Fruit fly (Drosophila melanogaster) whole organism, embryonic: ENCODE results near the gene CG31548.
A peak's percentile ranks its signal among the peaks of the same experiment; 100 is the strongest.

Experiments used
- Atf6 ChIP-seq: fragments of 200-800 bp; sonication (Bioruptor generic); IDR thresholded peaks from 2 replicates; pipeline ENCODE4 v1.3.6; 2022; ENCODE audit warnings: missing biosample characterization, missing genetic modification characterization
- CG10274 ChIP-seq: fragments of 200-800 bp; sonication (Bioruptor generic); optimal IDR thresholded peaks from 3 replicates; lab custom pipeline; 2017; ENCODE audit warnings: missing biosample characterization, mild to moderate bottlenecking, missing genetic modification characterization
- CG10959 ChIP-seq: fragments of 200-800 bp; sonication (Bioruptor generic); IDR thresholded peaks from 2 replicates; pipeline ENCODE4 v1.3.6; 2022; ENCODE audit warnings: missing biosample characterization, missing genetic modification characterization
- CG12071 ChIP-seq: fragments of 200-800 bp; sonication (Bioruptor generic); optimal IDR thresholded peaks from 3 replicates; lab custom pipeline; 2018; ENCODE audit warnings: missing biosample characterization, mild to moderate bottlenecking, missing genetic modification characterization
- CG12236 ChIP-seq: fragments of 200-800 bp; sonication (Bioruptor generic); optimal IDR thresholded peaks from 2 replicates; lab custom pipeline; 2016; ENCODE audit warnings: missing biosample characterization, missing genetic modification characterization
- CG14014 ChIP-seq: fragments of 200-800 bp; sonication (Bioruptor generic); IDR thresholded peaks from 2 replicates; pipeline ENCODE4 v1.3.6; 2022; ENCODE audit warnings: missing biosample characterization, missing genetic modification characterization
- CG1602 ChIP-seq: fragments of 200-800 bp; sonication (Bioruptor generic); optimal IDR thresholded peaks from 3 replicates; lab custom pipeline; 2016; ENCODE audit warnings: missing biosample characterization, missing genetic modification characterization
- CG16813 ChIP-seq: fragments of 200-800 bp; sonication (Bioruptor generic); IDR thresholded peaks from 3 replicates; pipeline ENCODE4 v1.3.6; 2022; ENCODE audit warnings: missing biosample characterization, missing genetic modification characterization; ENCODE audit not compliant: partially characterized antibody
- CG17912 ChIP-seq: fragments of 200-800 bp; sonication (Bioruptor generic); optimal IDR thresholded peaks from 2 replicates; lab custom pipeline; 2018; ENCODE audit warnings: missing biosample characterization, mild to moderate bottlenecking, missing genetic modification characterization
- CG18011 ChIP-seq: fragments of 200-800 bp; sonication (Bioruptor generic); optimal IDR thresholded peaks from 2 replicates; lab custom pipeline; 2017; ENCODE audit warnings: missing biosample characterization, missing genetic modification characterization, mild to moderate bottlenecking, moderate library complexity, missing genotype
- CG2875 ChIP-seq: fragments of 200-800 bp; sonication (Bioruptor generic); optimal IDR thresholded peaks from 2 replicates; lab custom pipeline; 2017; ENCODE audit warnings: missing biosample characterization, mild to moderate bottlenecking, missing genetic modification characterization, missing genetic modification reagents
- CG2889 ChIP-seq: fragments of 200-800 bp; sonication (Bioruptor generic); IDR thresholded peaks from 3 replicates; pipeline ENCODE4 v1.3.6; 2022; ENCODE audit warnings: missing biosample characterization, missing genetic modification characterization
- CG30403 ChIP-seq: fragments of 200-800 bp; sonication (Bioruptor generic); optimal IDR thresholded peaks from 3 replicates; lab custom pipeline; 2016; ENCODE audit warnings: missing biosample characterization, missing genetic modification characterization
- CG31224 ChIP-seq: fragments of 200-800 bp; sonication (Bioruptor generic); IDR thresholded peaks from 2 replicates; pipeline ENCODE4 v1.3.6; 2022; ENCODE audit warnings: missing biosample characterization, missing genetic modification characterization
- CG32772 ChIP-seq: fragments of 200-800 bp; sonication (Bioruptor generic); IDR thresholded peaks from 2 replicates; pipeline ENCODE4 v1.3.6; 2022; ENCODE audit warnings: missing biosample characterization, missing genetic modification characterization
- CG3847 ChIP-seq: fragments of 200-800 bp; sonication (Bioruptor generic); IDR thresholded peaks from 2 replicates; pipeline ENCODE4 v1.3.6; 2022; ENCODE audit warnings: missing biosample characterization, missing genetic modification characterization
- CG4617 ChIP-seq: fragments of 200-800 bp; sonication (Bioruptor generic); optimal IDR thresholded peaks from 3 replicates; lab custom pipeline; 2016; ENCODE audit warnings: missing biosample characterization, missing genetic modification characterization, borderline replicate concordance
- CG6272 ChIP-seq: fragments of 200-800 bp; sonication (Bioruptor generic); IDR thresholded peaks from 2 replicates; pipeline ENCODE4 v1.3.6; 2022; ENCODE audit warnings: missing biosample characterization, missing genetic modification characterization
- CG7357 ChIP-seq: fragments of 200-800 bp; sonication (Bioruptor generic); IDR thresholded peaks from 3 replicates; pipeline ENCODE4 v1.3.6; 2022; ENCODE audit warnings: missing biosample characterization, missing genetic modification characterization
- CG8281 ChIP-seq: fragments of 200-800 bp; sonication (Bioruptor generic); optimal IDR thresholded peaks from 2 replicates; lab custom pipeline; 2018; ENCODE audit warnings: missing biosample characterization, mild to moderate bottlenecking, missing genetic modification characterization, moderate library complexity
- CG9437 ChIP-seq: fragments of 200-800 bp; sonication (Bioruptor generic); optimal IDR thresholded peaks from 2 replicates; lab custom pipeline; 2018; ENCODE audit warnings: missing biosample characterization, mild to moderate bottlenecking, missing genetic modification characterization
- CHES-1-like ChIP-seq: fragments of 200-800 bp; sonication (Bioruptor generic); optimal IDR thresholded peaks from 2 replicates; lab custom pipeline; 2016; ENCODE audit warnings: missing biosample characterization, missing genetic modification characterization
- Camta ChIP-seq: fragments of 200-800 bp; sonication (Bioruptor generic); optimal IDR thresholded peaks from 2 replicates; lab custom pipeline; 2016; ENCODE audit warnings: missing biosample characterization, missing genetic modification characterization
- Ets97D ChIP-seq: fragments of 200-800 bp; sonication (Bioruptor generic); optimal IDR thresholded peaks from 3 replicates; lab custom pipeline; 2016; ENCODE audit warnings: missing biosample characterization, missing genetic modification characterization
- GATAe ChIP-seq: fragments of 200-800 bp; sonication (Bioruptor generic); conservative IDR thresholded peaks from 2 replicates; pipeline ENCODE4 v1.3.6; 2022; ENCODE audit warnings: missing biosample characterization, missing genetic modification characterization
- H2.0 ChIP-seq: fragments of 200-800 bp; sonication (Bioruptor generic); IDR thresholded peaks from 2 replicates; pipeline ENCODE4 v1.3.6; 2022; ENCODE audit warnings: missing biosample characterization, missing genetic modification characterization
- Max ChIP-seq: fragments of 200-800 bp; sonication (Bioruptor generic); optimal IDR thresholded peaks from 2 replicates; lab custom pipeline; 2016; ENCODE audit warnings: missing biosample characterization, mild to moderate bottlenecking, missing genetic modification characterization
- Meics ChIP-seq: fragments of 200-800 bp; sonication (Bioruptor generic); optimal IDR thresholded peaks from 2 replicates; lab custom pipeline; 2017; ENCODE audit warnings: missing biosample characterization, mild to moderate bottlenecking, missing genetic modification characterization
- Mes4 ChIP-seq: fragments of 200-800 bp; sonication (Bioruptor generic); optimal IDR thresholded peaks from 2 replicates; lab custom pipeline; 2016; ENCODE audit warnings: missing biosample characterization, missing genetic modification characterization
- NFAT ChIP-seq: fragments of 200-800 bp; sonication (Bioruptor generic); IDR thresholded peaks from 2 replicates; pipeline ENCODE4 v1.3.6; 2022; ENCODE audit warnings: missing biosample characterization, missing genetic modification characterization
- Side ChIP-seq: fragments of 200-800 bp; sonication (Bioruptor generic); optimal IDR thresholded peaks from 2 replicates; lab custom pipeline; 2016; ENCODE audit warnings: missing biosample characterization, missing genetic modification characterization
- Xbp1 ChIP-seq: fragments of 200-800 bp; sonication (Bioruptor generic); optimal IDR thresholded peaks from 3 replicates; lab custom pipeline; 2016; ENCODE audit warnings: missing biosample characterization, mild to moderate bottlenecking, missing genetic modification characterization
- cad ChIP-seq: fragments of >200 bp; optimal IDR thresholded peaks from 2 replicates; lab custom pipeline; 2017; ENCODE audit warnings: missing biosample characterization, missing genetic modification characterization
- eyg ChIP-seq: fragments of 200-800 bp; sonication (Bioruptor generic); optimal IDR thresholded peaks from 3 replicates; lab custom pipeline; 2016; ENCODE audit warnings: missing biosample characterization, missing genetic modification characterization
- gfzf ChIP-seq: fragments of 200-800 bp; sonication (Bioruptor generic); optimal IDR thresholded peaks from 2 replicates; lab custom pipeline; 2016; ENCODE audit warnings: missing biosample characterization, mild to moderate bottlenecking, missing genetic modification characterization, moderate library complexity
- hth ChIP-seq: fragments of >200 bp; optimal IDR thresholded peaks from 2 replicates; lab custom pipeline; 2017; ENCODE audit warnings: inconsistent platforms
- mam ChIP-seq: fragments of 200-800 bp; sonication (Bioruptor generic); optimal IDR thresholded peaks from 3 replicates; lab custom pipeline; 2016; ENCODE audit warnings: missing biosample characterization, missing genetic modification characterization
- org-1 ChIP-seq: fragments of 200-800 bp; sonication (Bioruptor generic); optimal IDR thresholded peaks from 2 replicates; lab custom pipeline; 2017; ENCODE audit warnings: missing biosample characterization, missing genetic modification characterization
- otp ChIP-seq: fragments of 200-800 bp; sonication (Bioruptor generic); IDR thresholded peaks from 3 replicates; pipeline ENCODE4, ENCODE4 v1.3.6; 2022; ENCODE audit warnings: missing biosample characterization, missing genetic modification characterization
- pfk ChIP-seq: fragments of 200-800 bp; sonication (Bioruptor generic); optimal IDR thresholded peaks from 2 replicates; lab custom pipeline; 2018; ENCODE audit warnings: missing biosample characterization, mild to moderate bottlenecking, missing genetic modification characterization, moderate library complexity
- pum ChIP-seq: fragments of 200-800 bp; sonication (Bioruptor generic); optimal IDR thresholded peaks from 2 replicates; lab custom pipeline; 2016; ENCODE audit warnings: missing biosample characterization, missing genetic modification characterization
- ro ChIP-seq: fragments of 200-800 bp; sonication (Bioruptor generic); IDR thresholded peaks from 2 replicates; pipeline ENCODE4 v1.3.6; 2022; ENCODE audit warnings: missing biosample characterization, missing genetic modification characterization
- salm ChIP-seq: fragments of 200-800 bp; sonication (Bioruptor generic); optimal IDR thresholded peaks from 2 replicates; lab custom pipeline; 2018; ENCODE audit warnings: missing biosample characterization, mild to moderate bottlenecking, missing genetic modification characterization
- sens-2 ChIP-seq: fragments of 200-800 bp; sonication (Bioruptor generic); IDR thresholded peaks from 2 replicates; pipeline ENCODE4 v1.3.6; 2022; ENCODE audit warnings: missing biosample characterization, missing genetic modification characterization
- seq ChIP-seq: fragments of 200-800 bp; sonication (Bioruptor generic); IDR thresholded peaks from 2 replicates; pipeline ENCODE4 v1.3.6; 2022; ENCODE audit warnings: missing biosample characterization, missing genetic modification characterization
- sob ChIP-seq: fragments of 200-800 bp; sonication (Bioruptor generic); IDR thresholded peaks from 2 replicates; pipeline ENCODE4 v1.3.6; 2022; ENCODE audit warnings: missing biosample characterization, missing genetic modification characterization
- sug ChIP-seq: fragments of 200-800 bp; optimal IDR thresholded peaks from 2 replicates; lab custom pipeline; 2019; ENCODE audit warnings: missing biosample characterization, mild to moderate bottlenecking, missing genetic modification characterization, moderate library complexity
- twi ChIP-seq: fragments of 200-800 bp; optimal IDR thresholded peaks from 2 replicates; lab custom pipeline; 2019; ENCODE audit warnings: missing biosample characterization, mild to moderate bottlenecking, missing genetic modification characterization, moderate library complexity
- tx ChIP-seq: fragments of 200-800 bp; sonication (Bioruptor generic); optimal IDR thresholded peaks from 2 replicates; lab custom pipeline; 2016; ENCODE audit warnings: missing biosample characterization, missing genetic modification characterization
- zen ChIP-seq: fragments of 200-800 bp; sonication (Bioruptor generic); optimal IDR thresholded peaks from 3 replicates; lab custom pipeline; 2018; ENCODE audit warnings: missing biosample characterization, mild to moderate bottlenecking, missing genetic modification characterization, moderate library complexity

Gene CG31548

dm6 chr3R:5682921-5683748 lies 46.5 kb upstream of the CG31548 start (continued):
- TF ChIP-seq twi (tag; lab: Kevin White, UChicago) = peak; percentile 14
- TF ChIP-seq tx (GFP tag; lab: Kevin White, UChicago) = no peak
- TF ChIP-seq CHES-1-like = no peak
- TF ChIP-seq eyg = no peak
- peak; percentile 23 for TF ChIP-seq Max (GFP tag; lab: Kevin White, UChicago)
- peak; percentile 2 for TF ChIP-seq CG12236 (GFP tag; lab: Kevin White, UChicago)
- no peak for TF ChIP-seq CG12071 (GFP tag; lab: Kevin White, UChicago)
- no peak for TF ChIP-seq zen (tag; lab: Kevin White, UChicago)
- TF ChIP-seq CG16813 (GFP tag; lab: Robert Waterston, UW) = no peak
- TF ChIP-seq CG1602 (GFP tag; lab: Kevin White, UChicago) = peak; percentile 28
- TF ChIP-seq Meics (GFP tag; lab: Kevin White, UChicago) = peak; percentile 20
- peak; percentile 34 for TF ChIP-seq CG9437 (GFP tag; lab: Kevin White, UChicago)
- peak; percentile 71 for TF ChIP-seq salm (tag; lab: Kevin White, UChicago)
- TF ChIP-seq CG10959 (GFP tag; lab: Robert Waterston, UW) = no peak
- TF ChIP-seq NFAT (GFP tag; lab: Robert Waterston, UW) = no peak
- no peak for TF ChIP-seq cad
- no peak for TF ChIP-seq CG17912 (GFP tag; lab: Kevin White, UChicago)
- peak; percentile 64 for TF ChIP-seq CG30403 (GFP tag; lab: Kevin White, UChicago)
- TF ChIP-seq Mes4 = peak; percentile 56
- TF ChIP-seq CG6272 = no peak
- peak; percentile 36; the same call in 1 of the 2 replicates for TF ChIP-seq CG32772 (GFP tag; lab: Robert Waterston, UW)
- TF ChIP-seq mam (GFP tag; lab: Kevin White, UChicago) = peak; percentile 11
- TF ChIP-seq CG8281 (tag; lab: Kevin White, UChicago) = no peak
- no peak for TF ChIP-seq pfk
- peak; percentile 70 for TF ChIP-seq Xbp1 (GFP tag; lab: Kevin White, UChicago)
- TF ChIP-seq GATAe = no peak
- TF ChIP-seq Camta (GFP tag; lab: Kevin White, UChicago) = no peak
- TF ChIP-seq CG4617 (GFP tag; lab: Kevin White, UChicago) = peak; percentile 12
- TF ChIP-seq CG10274 (GFP tag; lab: Kevin White, UChicago) = no peak
- no peak for TF ChIP-seq CG14014 (GFP tag; lab: Robert Waterston, UW)
- TF ChIP-seq sob (GFP tag; lab: Robert Waterston, UW) = no peak
- no peak for TF ChIP-seq Side (GFP tag; lab: Kevin White, UChicago)
- no peak for TF ChIP-seq Ets97D
- no peak for TF ChIP-seq hth
- no peak for TF ChIP-seq Atf6 (GFP tag; lab: Robert Waterston, UW)
- peak; percentile 61 for TF ChIP-seq pum (GFP tag; lab: Kevin White, UChicago)
- TF ChIP-seq otp (GFP tag; lab: Robert Waterston, UW) = 0 out of 3 replicates have a peak, but pooled peaks have one; percentile 16
- TF ChIP-seq ro = peak; percentile 32; the same call in 1 of the 2 replicates
- TF ChIP-seq H2.0 (GFP tag; lab: Robert Waterston, UW) = peak; percentile 35; the same call in 1 of the 2 replicates
- no peak for TF ChIP-seq gfzf (GFP tag; lab: Kevin White, UChicago)
- TF ChIP-seq CG3847 (GFP tag; lab: Robert Waterston, UW) = no peak
- peak; percentile 28; the same call in 1 of the 3 replicates for TF ChIP-seq CG2889
- 0 out of 2 replicates have a peak, but pooled peaks have one; percentile 34 for TF ChIP-seq seq
- 0 out of 2 replicates have a peak, but pooled peaks have one; percentile 7 for TF ChIP-seq sens-2 (GFP tag; lab: Robert Waterston, UW)
- no peak for TF ChIP-seq sug (tag; lab: Kevin White, UChicago)
- no peak for TF ChIP-seq CG18011 (GFP tag; lab: Kevin White, UChicago)
- no peak for TF ChIP-seq CG31224 (GFP tag; lab: Robert Waterston, UW)
- TF ChIP-seq CG7357 (GFP tag; lab: Robert Waterston, UW) = no peak
- peak; percentile 35 for TF ChIP-seq org-1 (GFP tag; lab: Kevin White, UChicago)
- TF ChIP-seq CG2875 = peak; percentile 59
